Fruit fly (Drosophila melanogaster) whole organism: ENCODE data around the gene exex.

ENCODE experiments used
- CG8478 ChIP-seq: fragments of >200 bp; optimal IDR thresholded peaks from 2 replicates; lab custom pipeline; 2018; ENCODE audit warnings: inconsistent platforms
- Dll ChIP-seq: fragments of >200 bp; optimal IDR thresholded peaks from 2 replicates; lab custom pipeline; 2017
- EcR ChIP-seq, 2 experiments: fragments of >200 bp; optimal IDR thresholded peaks; 2 replicates each; lab custom pipeline; 2017; ENCODE audit warnings: missing biosample characterization in 2 of 2, missing genetic modification characterization in 2 of 2, missing genetic modification reagents in 2 of 2
- pan ChIP-seq: fragments of >200 bp; optimal IDR thresholded peaks from 2 replicates; lab custom pipeline; 2017
- psq ChIP-seq: fragments of >200 bp; optimal IDR thresholded peaks from 2 replicates; lab custom pipeline; 2017
- usp ChIP-seq: fragments of >200 bp; optimal IDR thresholded peaks from 2 replicates; lab custom pipeline; 2017; ENCODE audit warnings: missing biosample characterization, missing genetic modification characterization, mixed read lengths

The exex gene

dm6 chr3L:7952560-7952959 lies 4.6 kb downstream of the exex start:
- TF ChIP-seq EcR (GFP tag; optimal IDR thresholded peaks at IDR 0.05; lab: Kevin White, UChicago) = no peak

- TF ChIP-seq Dll (lab: Kevin White, UChicago) = no peak
- no peak for TF ChIP-seq CG8478 (lab: Kevin White, UChicago)
- TF ChIP-seq usp = no peak
- TF ChIP-seq psq (lab: Kevin White, UChicago) = no peak
- no peak for TF ChIP-seq pan (lab: Kevin White, UChicago)
- no peak for TF ChIP-seq EcR (GFP tag; optimal IDR thresholded peaks at IDR 0.05; lab: Kevin White, UChicago)
Observed at dm6 chr3L:7952978-7953377, 5.0 kb downstream of the exex start.

dm6 chr3L:7953728-7954127 lies 5.7 kb downstream of the exex start:
- TF ChIP-seq CG8478 (lab: Kevin White, UChicago) (no peak), EcR (GFP tag; optimal IDR thresholded peaks at IDR 0.05; lab: Kevin White, UChicago) (no peak)

dm6 chr3L:7954967-7955366 lies 7.0 kb downstream of the exex start:
- TF ChIP-seq pan (lab: Kevin White, UChicago) = no peak
- no peak for TF ChIP-seq EcR (GFP tag; optimal IDR thresholded peaks at IDR 0.05; lab: Kevin White, UChicago)
- no peak for TF ChIP-seq usp
- TF ChIP-seq CG8478 (lab: Kevin White, UChicago) = no peak
- no peak for TF ChIP-seq psq (lab: Kevin White, UChicago)
- no peak for TF ChIP-seq Dll (lab: Kevin White, UChicago)

- TF ChIP-seq psq (lab: Kevin White, UChicago) = no peak
- no peak for TF ChIP-seq Dll (lab: Kevin White, UChicago)
Observed at dm6 chr3L:7956718-7957117, 8.7 kb downstream of the exex start.

dm6 chr3L:7958083-7958482 lies 10.1 kb downstream of the exex start:
- TF ChIP-seq psq (lab: Kevin White, UChicago) (no peak), EcR (GFP tag; optimal IDR thresholded peaks at IDR 0.05; lab: Kevin White, UChicago) (no peak), Dll (lab: Kevin White, UChicago) (no peak), CG8478 (lab: Kevin White, UChicago) (no peak), pan (lab: Kevin White, UChicago) (no peak), usp (no peak)

dm6 chr3L:7958590-7959180 lies 10.7 kb downstream of the exex start:
- TF ChIP-seq psq (lab: Kevin White, UChicago) = no peak
- no peak for TF ChIP-seq CG8478 (lab: Kevin White, UChicago)
- TF ChIP-seq usp = no peak
- no peak for TF ChIP-seq EcR (GFP tag; optimal IDR thresholded peaks at IDR 0.05; lab: Kevin White, UChicago)
- no peak for TF ChIP-seq Dll (lab: Kevin White, UChicago)

- TF ChIP-seq pan (lab: Kevin White, UChicago) (no peak), EcR (GFP tag; optimal IDR thresholded peaks at IDR 0.05; lab: Kevin White, UChicago) (no peak), CG8478 (lab: Kevin White, UChicago) (no peak), usp (no peak), Dll (lab: Kevin White, UChicago) (no peak), psq (lab: Kevin White, UChicago) (no peak)
Observed at dm6 chr3L:7960707-7961695, 13.0 kb downstream of the exex start.

- TF ChIP-seq EcR (GFP tag; optimal IDR thresholded peaks at IDR 0.05; lab: Kevin White, UChicago) (no peak), Dll (lab: Kevin White, UChicago) (no peak), CG8478 (lab: Kevin White, UChicago) (no peak), psq (lab: Kevin White, UChicago) (no peak), pan (lab: Kevin White, UChicago) (no peak), usp (no peak)
Observed at dm6 chr3L:7961973-7962753, 14.2 kb downstream of the exex start.

- TF ChIP-seq CG8478 (lab: Kevin White, UChicago) (no peak), EcR (GFP tag; optimal IDR thresholded peaks at IDR 0.05; lab: Kevin White, UChicago) (no peak), pan (lab: Kevin White, UChicago) (no peak), usp (no peak), Dll (lab: Kevin White, UChicago) (no peak)
Observed at dm6 chr3L:7963022-7963421, 15.0 kb downstream of the exex start.

- no peak for TF ChIP-seq usp
- no peak for TF ChIP-seq pan (lab: Kevin White, UChicago)
- TF ChIP-seq psq (lab: Kevin White, UChicago) = no peak
- TF ChIP-seq Dll (lab: Kevin White, UChicago) = no peak
- no peak for TF ChIP-seq CG8478 (lab: Kevin White, UChicago)
- no peak for TF ChIP-seq EcR (GFP tag; optimal IDR thresholded peaks at IDR 0.05; lab: Kevin White, UChicago)
Observed at dm6 chr3L:7963549-7963948, 15.6 kb downstream of the exex start.
